Worm (Caenorhabditis elegans) whole organism, L4/young adult: ENCODE data around the gene chl-1.

Experiments used
- W03F9.2 ChIP-seq: fragments of 150-350 bp; optimal IDR thresholded peaks from 2 replicates; lab custom pipeline; 2014; ENCODE audit warnings: missing biosample characterization, missing genetic modification characterization
- him-1 ChIP-seq: sonication (generic microtip); optimal IDR thresholded peaks from 2 replicates; lab custom pipeline; 2016; ENCODE audit warnings: missing genotype, missing genetic modification reagents, missing genetic modification characterization, missing compliant biosample characterization

DNA sequence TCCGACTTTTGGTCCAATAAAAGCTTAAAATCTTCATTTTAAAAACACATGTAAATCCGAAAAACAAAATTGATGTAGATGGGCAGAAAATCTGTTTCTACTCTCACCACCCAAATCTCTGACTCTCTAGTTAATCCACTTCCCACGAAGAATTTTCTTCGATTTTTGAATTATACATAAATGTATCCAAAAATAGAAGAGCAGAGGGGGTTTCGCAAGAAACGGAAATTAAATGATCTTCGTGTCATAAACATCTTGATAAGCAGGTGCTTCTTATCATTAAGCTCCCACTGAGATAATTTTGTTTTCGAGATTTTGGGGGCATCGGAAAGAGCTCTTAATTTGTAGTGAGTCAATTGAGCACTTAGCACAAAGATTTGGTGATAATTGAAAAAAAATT lies 15.4 kb downstream of the chl-1 start:
- TF ChIP-seq W03F9.2 (tag; lab: Kevin White, UChicago) (no peak), him-1 (tag; lab: Kevin White, UChicago) (no peak)
